Worm (Caenorhabditis elegans): ENCODE data around the gene fkh-3.

DNA sequence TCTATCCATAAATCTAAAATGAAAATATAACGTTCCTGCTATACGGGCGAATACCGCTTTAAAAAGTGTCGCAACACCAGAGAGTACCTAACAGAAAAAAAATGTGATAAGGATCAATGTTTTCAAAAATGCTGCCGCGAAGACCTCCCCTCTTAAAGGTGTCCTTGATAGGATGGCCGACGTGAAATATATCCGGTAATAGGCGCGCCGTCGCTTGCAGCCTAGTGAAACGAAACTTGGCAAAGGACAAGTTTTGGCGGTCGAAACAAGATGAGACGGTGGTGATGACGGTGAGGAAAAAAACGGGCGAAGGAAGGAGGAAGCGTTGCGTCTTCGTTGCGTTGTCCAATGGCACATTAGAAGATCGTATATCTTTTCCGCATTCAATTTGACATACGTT, 34.4 kb downstream of the fkh-3 start:
- no peak for TF ChIP-seq snpc-4 (tag; optimal IDR thresholded peaks at IDR 0.05)
- TF ChIP-seq nhr-76 (tag; optimal IDR thresholded peaks at IDR 0.05) = no peak
- TF ChIP-seq fkh-10 (GFP tag; optimal IDR thresholded peaks at IDR 0.05) = no peak
- TF ChIP-seq cey-2 (tag; optimal IDR thresholded peaks at IDR 0.05; ENCODE audit: borderline replicate concordance, insufficient read depth) = no peak
- TF ChIP-seq ZK546.5 (tag; optimal IDR thresholded peaks at IDR 0.05) = no peak

Data from whole organism, L4 larva.